Worm (Caenorhabditis elegans): ENCODE results near the gene rsks-1.
A peak's percentile ranks its signal among the peaks of the same experiment; 100 is the strongest.

The rsks-1 gene

DNA sequence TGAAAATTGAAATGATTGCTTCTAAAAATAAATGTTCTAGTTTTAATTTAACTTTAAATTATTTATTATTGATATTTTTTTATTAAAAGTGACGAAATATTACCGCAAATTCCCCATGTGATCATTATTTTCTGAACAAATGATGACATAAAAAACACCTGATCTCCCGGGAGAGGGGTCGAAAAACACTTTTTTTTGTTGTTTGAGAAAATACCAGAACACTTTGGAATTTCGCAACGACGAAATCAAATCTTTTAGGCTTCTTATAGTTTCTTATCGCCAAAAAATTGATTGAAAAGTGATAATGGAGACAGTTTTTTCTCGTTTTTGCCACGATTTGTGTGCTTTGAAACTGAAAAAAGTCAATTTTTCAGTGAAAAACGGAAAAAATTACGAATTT, 582 bp upstream of the rsks-1 start:
- TF ChIP-seq attf-5 (GFP tag; optimal IDR thresholded peaks at IDR 0.05) (peak; percentile 25), ztf-22 (GFP tag; optimal IDR thresholded peaks at IDR 0.05) (no peak), cebp-1 (GFP tag; IDR thresholded peaks at IDR 0.05) (peak; percentile 94), cebp-1 (tag; optimal IDR thresholded peaks at IDR 0.05) (peak; percentile 96), tlf-1 (GFP tag; optimal IDR thresholded peaks at IDR 0.05) (no peak), mes-4 (tag; optimal IDR thresholded peaks at IDR 0.05) (no peak), hsf-1 (GFP tag; IDR thresholded peaks at IDR 0.05) (peak; percentile 53; the same call in 1 of the 2 replicates), unc-130 (GFP tag; optimal IDR thresholded peaks at IDR 0.05) (no peak), nhr-80 (tag; optimal IDR thresholded peaks at IDR 0.05) (peak; percentile 15), lsl-1 (GFP tag; optimal IDR thresholded peaks at IDR 0.05) (no peak), rcor-1 (GFP tag; IDR thresholded peaks at IDR 0.05) (no peak)

DNA sequence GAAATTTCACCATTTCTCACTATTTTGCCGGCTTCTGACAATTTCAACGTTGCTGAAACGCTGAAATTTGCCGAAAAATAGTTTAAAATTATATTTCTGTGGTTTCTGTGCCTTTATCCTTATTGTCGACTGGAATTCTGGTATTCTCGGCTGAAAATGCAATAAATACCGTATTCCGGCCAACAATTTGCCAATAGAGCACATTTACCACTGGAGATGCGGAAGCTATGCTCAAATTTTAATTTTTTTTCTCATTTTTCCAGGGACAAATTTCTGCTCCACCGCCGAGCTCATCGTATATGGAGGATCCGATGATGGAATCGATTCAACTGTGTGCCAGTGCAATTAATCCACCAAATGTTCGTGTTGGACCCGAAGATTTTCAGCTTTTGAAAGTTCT, 1.7 kb downstream of the rsks-1 start:
- TF ChIP-seq ekl-4 (GFP tag; IDR thresholded peaks at IDR 0.05) (0 out of 2 replicates have a peak, but pooled peaks have one; percentile 22), B0336.3 (GFP tag; IDR thresholded peaks at IDR 0.05) (peak; percentile 86), madf-10 (tag; optimal IDR thresholded peaks at IDR 0.05) (no peak), lin-35 (GFP tag; optimal IDR thresholded peaks at IDR 0.05) (no peak), fkh-3 (tag; optimal IDR thresholded peaks at IDR 0.05) (no peak), ztf-3 (GFP tag; optimal IDR thresholded peaks at IDR 0.05) (no peak), D2030.7 (GFP tag; IDR thresholded peaks at IDR 0.05) (no peak), ZK185.1 (tag; optimal IDR thresholded peaks at IDR 0.05; ENCODE audit: poor library complexity, severe bottlenecking) (no peak), hsf-1 (GFP tag; IDR thresholded peaks at IDR 0.05) (no peak), nhr-120 (GFP tag; IDR thresholded peaks at IDR 0.05) (no peak), sea-2 (GFP tag; IDR thresholded peaks at IDR 0.05) (no peak), F22D6.2 (tag; optimal IDR thresholded peaks at IDR 0.05) (no peak), hlh-26 (GFP tag; conservative IDR thresholded peaks at IDR 0.05) (no peak), lin-54 (GFP tag; optimal IDR thresholded peaks at IDR 0.05) (no peak), efl-1 (GFP tag; optimal IDR thresholded peaks at IDR 0.05) (no peak), unc-130 (GFP tag; optimal IDR thresholded peaks at IDR 0.05) (no peak), zfh-2 (GFP tag; conservative IDR thresholded peaks at IDR 0.05) (no peak), T26A5.8 (tag; optimal IDR thresholded peaks at IDR 0.05) (no peak), F10E7.11 (tag; optimal IDR thresholded peaks at IDR 0.05) (no peak), madf-6 (GFP tag; IDR thresholded peaks at IDR 0.05) (no peak), ceh-58 (GFP tag; IDR thresholded peaks at IDR 0.05) (0 out of 2 replicates have a peak, but pooled peaks have one; percentile 63), lsy-27 (tag; optimal IDR thresholded peaks at IDR 0.05; ENCODE audit: borderline replicate concordance, insufficient read depth) (no peak), F37B4.10 (GFP tag; IDR thresholded peaks at IDR 0.05) (no peak), Y53G8AR.9 (GFP tag; conservative IDR thresholded peaks at IDR 0.05) (no peak), bed-1 (GFP tag; IDR thresholded peaks at IDR 0.05) (no peak), cebp-1 (GFP tag; IDR thresholded peaks at IDR 0.05) (no peak), cebp-1 (tag; optimal IDR thresholded peaks at IDR 0.05) (peak; percentile 38), ceh-79 (tag; optimal IDR thresholded peaks at IDR 0.05) (peak; percentile 26)

DNA sequence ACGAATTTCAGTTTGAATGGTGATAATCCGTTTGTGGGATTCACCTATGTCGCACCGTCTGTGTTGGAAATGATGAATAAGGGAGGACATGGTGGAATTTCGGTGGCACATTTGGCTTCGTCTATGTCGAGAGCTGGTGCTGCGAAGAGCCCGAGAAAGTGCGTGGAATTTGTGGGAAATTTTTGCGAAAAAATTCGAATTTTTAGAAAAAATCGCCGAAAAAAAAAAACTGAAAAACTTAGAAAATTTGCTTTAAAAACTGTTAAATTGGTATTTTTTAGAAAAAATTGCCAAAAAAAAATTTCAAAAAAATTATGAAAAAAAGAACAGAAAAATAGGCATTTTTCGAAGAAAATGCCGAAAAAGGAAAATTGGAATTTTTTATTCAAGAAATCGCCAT, 4.0 kb downstream of the rsks-1 start:
- TF ChIP-seq hrde-1 (tag; optimal IDR thresholded peaks at IDR 0.05; ENCODE audit: borderline replicate concordance) (no peak), attf-5 (GFP tag; optimal IDR thresholded peaks at IDR 0.05) (no peak), ceh-40 (GFP tag; IDR thresholded peaks at IDR 0.05) (0 out of 2 replicates have a peak, but pooled peaks have one; percentile 28)
